1 fruit fly cellular context compared by ENCODE assay signal in the genomic region with DNA sequence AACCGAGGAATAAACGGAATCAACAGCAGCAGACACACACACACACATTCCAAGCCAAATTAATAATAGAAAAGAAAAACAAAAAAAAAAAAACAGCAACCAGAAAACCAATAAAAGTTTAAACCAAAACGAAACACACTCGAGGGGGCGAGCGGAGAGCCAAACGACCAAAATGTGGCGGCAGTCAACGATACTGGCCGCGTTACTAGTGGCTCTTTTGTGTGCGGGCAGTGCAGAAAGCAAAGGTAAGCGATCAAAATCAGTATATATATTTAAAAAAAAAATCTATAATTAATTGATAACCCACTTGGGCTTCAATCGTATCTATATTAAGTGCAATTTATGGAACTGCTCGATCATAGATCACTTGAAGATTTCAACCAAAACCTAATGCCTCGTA.
TF ChIP-seq lines count a peak whose summit lies in the region.

No protein-coding gene starts in this region.

TF ChIP-seq in whole organism, embryonic, 481 proteins besides CTCF, POLR2A, EP300 and RAD21 (continued from another document):
- TF ChIP-seq crp (GFP tag; optimal IDR thresholded peaks at IDR 0.05; lab: Kevin White, UChicago): no peak
- no peak for TF ChIP-seq CG31441 (GFP tag; IDR thresholded peaks at IDR 0.05; lab: Robert Waterston, UW)
- TF ChIP-seq ci (GFP tag; IDR thresholded peaks at IDR 0.05; lab: Robert Waterston, UW): 0 out of 3 replicates have a peak, but pooled peaks have one; percentile 8
- TF ChIP-seq Hmx (GFP tag; optimal IDR thresholded peaks at IDR 0.05; lab: Kevin White, UChicago): no peak
- TF ChIP-seq seq (GFP tag; IDR thresholded peaks at IDR 0.05; lab: Robert Waterston, UW): no peak
- TF ChIP-seq lab (GFP tag; optimal IDR thresholded peaks at IDR 0.05; lab: Kevin White, UChicago): no peak
- no peak for TF ChIP-seq Xrp1 (GFP tag; IDR thresholded peaks at IDR 0.05; lab: Robert Waterston, UW)
- no peak for TF ChIP-seq Stat92E (GFP tag; optimal IDR thresholded peaks at IDR 0.05; lab: Kevin White, UChicago)
- no peak for TF ChIP-seq Dp (GFP tag; optimal IDR thresholded peaks at IDR 0.05; lab: Kevin White, UChicago)
- no peak for TF ChIP-seq CG11723 (GFP tag; optimal IDR thresholded peaks at IDR 0.05; lab: Kevin White, UChicago)
- no peak for TF ChIP-seq fru (optimal IDR thresholded peaks at IDR 0.05; lab: Kevin White, UChicago)
- TF ChIP-seq CG3726 (GFP tag; IDR thresholded peaks at IDR 0.05; lab: Robert Waterston, UW): no peak
- no peak for TF ChIP-seq p53 (GFP tag; optimal IDR thresholded peaks at IDR 0.05; lab: Kevin White, UChicago)
- no peak for TF ChIP-seq Hand (GFP tag; optimal IDR thresholded peaks at IDR 0.05; lab: Kevin White, UChicago)
- TF ChIP-seq gro (GFP tag; optimal IDR thresholded peaks at IDR 0.05; lab: Kevin White, UChicago): no peak
- no peak for TF ChIP-seq emc (GFP tag; optimal IDR thresholded peaks at IDR 0.05; lab: Kevin White, UChicago)
- TF ChIP-seq psq (GFP tag; optimal IDR thresholded peaks at IDR 0.05; lab: Kevin White, UChicago): no peak
- no peak for TF ChIP-seq Doc3 (GFP tag; IDR thresholded peaks at IDR 0.05; lab: Robert Waterston, UW; ENCODE audit: partially characterized antibody)
- TF ChIP-seq salm (tag; optimal IDR thresholded peaks at IDR 0.05; lab: Kevin White, UChicago): no peak
- TF ChIP-seq Drgx (GFP tag; IDR thresholded peaks at IDR 0.05; lab: Robert Waterston, UW): peak; percentile 9; the same call in 1 of the 2 replicates
- TF ChIP-seq CG15073 (GFP tag; optimal IDR thresholded peaks at IDR 0.05; lab: Kevin White, UChicago): no peak
- peak; percentile 9 for TF ChIP-seq CG2678 (tag; optimal IDR thresholded peaks at IDR 0.05; lab: Kevin White, UChicago)
- TF ChIP-seq ro (GFP tag; IDR thresholded peaks at IDR 0.05; lab: Robert Waterston, UW): no peak
- TF ChIP-seq CG7839 (tag; optimal IDR thresholded peaks at IDR 0.05; lab: Kevin White, UChicago): peak; percentile 1
- peak; percentile 12 for TF ChIP-seq Sox102F (GFP tag; optimal IDR thresholded peaks at IDR 0.05; lab: Kevin White, UChicago)
- no peak for TF ChIP-seq CG2129 (GFP tag; IDR thresholded peaks at IDR 0.05; lab: Robert Waterston, UW; ENCODE audit: partially characterized antibody)
- TF ChIP-seq CG7556 (GFP tag; optimal IDR thresholded peaks at IDR 0.05; lab: Kevin White, UChicago): no peak
- no peak for TF ChIP-seq ERR (GFP tag; optimal IDR thresholded peaks at IDR 0.05; lab: Kevin White, UChicago)
- TF ChIP-seq Oli (tag; optimal IDR thresholded peaks at IDR 0.05; lab: Kevin White, UChicago): no peak
- no peak for TF ChIP-seq CG16779 (GFP tag; IDR thresholded peaks at IDR 0.05; lab: Robert Waterston, UW)
- no peak for TF ChIP-seq danr (GFP tag; IDR thresholded peaks at IDR 0.05; lab: Robert Waterston, UW)
- TF ChIP-seq CG31224 (GFP tag; IDR thresholded peaks at IDR 0.05; lab: Robert Waterston, UW): no peak
- TF ChIP-seq cad (GFP tag; optimal IDR thresholded peaks at IDR 0.05; lab: Kevin White, UChicago): no peak
- no peak for TF ChIP-seq unc-4 (GFP tag; IDR thresholded peaks at IDR 0.05; lab: Robert Waterston, UW; ENCODE audit: partially characterized antibody)
- 0 out of 2 replicates have a peak, but pooled peaks have one; percentile 14 for TF ChIP-seq Rfx (GFP tag; IDR thresholded peaks at IDR 0.05; lab: Robert Waterston, UW)
- TF ChIP-seq chif (GFP tag; optimal IDR thresholded peaks at IDR 0.05; lab: Kevin White, UChicago): no peak
- peak; percentile 81 for TF ChIP-seq CG11696 (GFP tag; IDR thresholded peaks at IDR 0.05; lab: Robert Waterston, UW)
- TF ChIP-seq CG10321 (GFP tag; IDR thresholded peaks at IDR 0.05; lab: Robert Waterston, UW): no peak
- TF ChIP-seq Rx (GFP tag; IDR thresholded peaks at IDR 0.05; lab: Robert Waterston, UW): no peak
- no peak for TF ChIP-seq Lim3 (GFP tag; IDR thresholded peaks at IDR 0.05; lab: Robert Waterston, UW)
- TF ChIP-seq Hr51 (GFP tag; optimal IDR thresholded peaks at IDR 0.05; lab: Kevin White, UChicago): peak in 1 of 2 experiments; percentile 3
- 0 out of 2 replicates have a peak, but pooled peaks have one; percentile 11 for TF ChIP-seq CG32532 (GFP tag; IDR thresholded peaks at IDR 0.05; lab: Robert Waterston, UW)
- no peak for TF ChIP-seq fu2 (GFP tag; optimal IDR thresholded peaks at IDR 0.05; lab: Kevin White, UChicago)
- no peak for TF ChIP-seq CG16815 (GFP tag; optimal IDR thresholded peaks at IDR 0.05; lab: Kevin White, UChicago)
- TF ChIP-seq toy (GFP tag; IDR thresholded peaks at IDR 0.05; lab: Robert Waterston, UW): no peak
- TF ChIP-seq CG6689 (GFP tag; IDR thresholded peaks at IDR 0.05; lab: Robert Waterston, UW): no peak
- no peak for TF ChIP-seq Optix (GFP tag; IDR thresholded peaks at IDR 0.05; lab: Robert Waterston, UW)
- peak; percentile 13; the same call in 1 of the 2 replicates for TF ChIP-seq CG32772 (GFP tag; IDR thresholded peaks at IDR 0.05; lab: Robert Waterston, UW)
- no peak for TF ChIP-seq gcm (GFP tag; optimal IDR thresholded peaks at IDR 0.05; lab: Kevin White, UChicago)
- no peak for TF ChIP-seq az2 (GFP tag; optimal IDR thresholded peaks at IDR 0.05; lab: Kevin White, UChicago)
- no peak for TF ChIP-seq CG2875 (GFP tag; optimal IDR thresholded peaks at IDR 0.05; lab: Kevin White, UChicago)
TF ChIP-seq in whole organism, embryonic: peak in this region for 14.
